Fruit fly (Drosophila melanogaster) Kc167 (cell line): ENCODE measurements around the gene CG9338.

Source experiments
- Myc ChIP-seq: fragments of >200 bp; optimal IDR thresholded peaks from 2 replicates; lab custom pipeline; 2017; ENCODE audit warnings: missing external identifiers
- h ChIP-seq: fragments of >200 bp; optimal IDR thresholded peaks from 3 replicates; lab custom pipeline; 2018; ENCODE audit warnings: missing external identifiers
- insv ChIP-seq: fragments of >200 bp; optimal IDR thresholded peaks from 3 replicates; lab custom pipeline; 2018; ENCODE audit warnings: missing external identifiers
- psq ChIP-seq: fragments of >200 bp; optimal IDR thresholded peaks from 2 replicates; lab custom pipeline; 2017; ENCODE audit warnings: missing external identifiers
- ttk ChIP-seq: sonication (Bioruptor generic); optimal IDR thresholded peaks from 2 replicates; lab custom pipeline; 2017; ENCODE audit warnings: missing external identifiers

- TF ChIP-seq psq (lab: Kevin White, UChicago), result no peak
- no peak for TF ChIP-seq h
- no peak for TF ChIP-seq insv (lab: Kevin White, UChicago)
- TF ChIP-seq Myc (lab: Kevin White, UChicago), result no peak
- no peak for TF ChIP-seq ttk
Measured at dm6 chr2L:20907995-20908654, 43.1 kb downstream of the CG9338 start.
